Fruit fly (Drosophila melanogaster) S2 (cell line): ENCODE measurements around the gene CG15167.

Experiments
- CG8478 ChIP-seq: fragments of >200 bp; optimal IDR thresholded peaks from 2 replicates; lab custom pipeline; 2018
- CTCF ChIP-seq, 2 experiments: fragments of >200 bp; optimal IDR thresholded peaks; 2 replicates each; lab custom pipeline; 2018

DNA sequence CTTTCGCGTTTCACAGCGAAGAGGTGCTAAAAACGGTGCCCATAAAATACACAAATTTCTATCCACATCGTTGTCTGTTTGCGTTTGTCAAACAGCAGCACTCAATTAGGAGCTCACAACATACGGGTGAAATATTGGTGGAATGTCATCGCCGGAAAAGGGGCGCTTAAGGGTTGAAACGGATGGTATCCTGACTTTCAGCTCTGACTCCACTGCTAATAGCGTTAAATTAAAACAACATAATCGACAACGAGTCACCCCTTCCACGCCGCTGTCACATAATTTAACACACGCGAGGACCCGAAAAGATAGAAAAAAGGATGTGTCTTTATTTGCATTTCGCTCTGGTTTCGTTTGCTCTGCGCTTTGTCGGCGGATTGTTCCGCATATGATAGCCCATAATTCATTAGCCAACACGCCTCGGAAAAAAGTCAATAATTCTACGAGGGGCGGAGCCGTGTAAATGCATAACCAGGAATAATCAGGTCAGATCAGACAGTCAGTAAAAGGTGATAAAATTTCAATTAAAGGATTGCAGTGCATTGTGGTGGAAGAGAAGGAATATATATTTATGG is 45.0 kb downstream of the CG15167 start:
- TF ChIP-seq CTCF (optimal IDR thresholded peaks at IDR 0.05; lab: Kevin White, UChicago) (no peak), CG8478 (lab: Kevin White, UChicago) (no peak)
